Fruit fly (Drosophila melanogaster): Measurements from ENCODE around the gene ATPsynC.

- no peak for TF ChIP-seq Hnf4 (GFP tag; optimal IDR thresholded peaks at IDR 0.05)
- no peak for TF ChIP-seq Abd-B (GFP tag; optimal IDR thresholded peaks at IDR 0.05)
- TF ChIP-seq h (GFP tag; optimal IDR thresholded peaks at IDR 0.05) = no peak
- no peak for TF ChIP-seq lola (GFP tag; optimal IDR thresholded peaks at IDR 0.05)
- TF ChIP-seq N (GFP tag; optimal IDR thresholded peaks at IDR 0.05) = no peak
- TF ChIP-seq OdsH (GFP tag; optimal IDR thresholded peaks at IDR 0.05) = no peak
- TF ChIP-seq rgr (GFP tag; optimal IDR thresholded peaks at IDR 0.05) = no peak
- no peak for TF ChIP-seq sage (GFP tag; optimal IDR thresholded peaks at IDR 0.05)
- TF ChIP-seq psq (GFP tag; optimal IDR thresholded peaks at IDR 0.05) = no peak
- TF ChIP-seq usp (GFP tag; optimal IDR thresholded peaks at IDR 0.05) = no peak
- TF ChIP-seq Mio (GFP tag; optimal IDR thresholded peaks at IDR 0.05) = no peak
- no peak for TF ChIP-seq pan (optimal IDR thresholded peaks at IDR 0.05)
Observed at dm6 chr3R:31215830-31216229, 3.6 kb downstream of the ATPsynC start, which contains the start of gene CG15561.

All from whole organism, wandering third instar larva.